Fruit fly (Drosophila melanogaster): ENCODE data around the gene CG8997.

The CG8997 gene

dm6 chr2L:13813604-13814178 is 31.4 kb downstream of the CG8997 start, which contains the start of gene Sos (continued):
- TF ChIP-seq CG7786 (GFP tag; optimal IDR thresholded peaks at IDR 0.05) (no peak), hbn (GFP tag; IDR thresholded peaks at IDR 0.05; ENCODE audit: partially characterized antibody) (no peak), danr (GFP tag; IDR thresholded peaks at IDR 0.05) (no peak), nerfin-1 (tag; optimal IDR thresholded peaks at IDR 0.05) (no peak), Fer3 (tag; optimal IDR thresholded peaks at IDR 0.05) (no peak), chif (GFP tag; optimal IDR thresholded peaks at IDR 0.05) (no peak), CG7839 (tag; optimal IDR thresholded peaks at IDR 0.05) (no peak), sima (GFP tag; optimal IDR thresholded peaks at IDR 0.05) (no peak), ewg (GFP tag; optimal IDR thresholded peaks at IDR 0.05) (no peak), bab2 (GFP tag; optimal IDR thresholded peaks at IDR 0.05) (no peak), CG1602 (GFP tag; optimal IDR thresholded peaks at IDR 0.05) (no peak), fu2 (GFP tag; optimal IDR thresholded peaks at IDR 0.05) (no peak), kay (GFP tag; optimal IDR thresholded peaks at IDR 0.05) (no peak), CG10321 (GFP tag; IDR thresholded peaks at IDR 0.05) (no peak), CG18011 (GFP tag; optimal IDR thresholded peaks at IDR 0.05) (no peak), Scr (GFP tag; IDR thresholded peaks at IDR 0.05; ENCODE audit: partially characterized antibody) (peak; percentile 27; the same call in 1 of the 2 replicates), CG10959 (GFP tag; IDR thresholded peaks at IDR 0.05) (no peak), so (GFP tag; IDR thresholded peaks at IDR 0.05) (no peak), Lhr (GFP tag; optimal IDR thresholded peaks at IDR 0.05) (peak; percentile 86), CG7745 (tag; optimal IDR thresholded peaks at IDR 0.05) (no peak), CG17359 (tag; optimal IDR thresholded peaks at IDR 0.05) (no peak), CG3163 (GFP tag; optimal IDR thresholded peaks at IDR 0.05) (no peak), Pdp1 (GFP tag; optimal IDR thresholded peaks at IDR 0.05) (peak in 1 of 2 experiments; percentile 17), CG8281 (tag; optimal IDR thresholded peaks at IDR 0.05) (no peak), inv (GFP tag; IDR thresholded peaks at IDR 0.05; ENCODE audit: partially characterized antibody) (no peak), mirr (GFP tag; optimal IDR thresholded peaks at IDR 0.05) (no peak), Gug (GFP tag; IDR thresholded peaks at IDR 0.05) (no peak), CG5953 (GFP tag; IDR thresholded peaks at IDR 0.05) (no peak), CG9932 (GFP tag; IDR thresholded peaks at IDR 0.05) (no peak), E2f2 (GFP tag; IDR thresholded peaks at IDR 0.05) (peak; percentile 92), CG34376 (GFP tag; optimal IDR thresholded peaks at IDR 0.05) (no peak), CG42726 (GFP tag; IDR thresholded peaks at IDR 0.05; ENCODE audit: partially characterized antibody) (no peak), CG8359 (GFP tag; optimal IDR thresholded peaks at IDR 0.05; ENCODE audit: borderline replicate concordance) (no peak), Med (GFP tag) (no peak), CG6175 (GFP tag; IDR thresholded peaks at IDR 0.05) (no peak), CG11456 (GFP tag; IDR thresholded peaks at IDR 0.05) (no peak), tgo (GFP tag; IDR thresholded peaks at IDR 0.05) (no peak), CG8478 (optimal IDR thresholded peaks at IDR 0.05) (no peak), twi (tag; optimal IDR thresholded peaks at IDR 0.05) (no peak), hkb (optimal IDR thresholded peaks at IDR 0.05) (no peak), hkb (GFP tag; IDR thresholded peaks at IDR 0.05) (no peak), sens (GFP tag) (no peak), CG13775 (GFP tag; optimal IDR thresholded peaks at IDR 0.05) (no peak), Lim3 (GFP tag; IDR thresholded peaks at IDR 0.05) (no peak), MESR4 (GFP tag; optimal IDR thresholded peaks at IDR 0.05) (peak; percentile 88), Hr51 (GFP tag; optimal IDR thresholded peaks at IDR 0.05) (no peak), ATbp (GFP tag; optimal IDR thresholded peaks at IDR 0.05) (no peak), exex (tag; optimal IDR thresholded peaks at IDR 0.05) (no peak), CG1529 (GFP tag; optimal IDR thresholded peaks at IDR 0.05) (no peak), Usf (GFP tag; optimal IDR thresholded peaks at IDR 0.05) (no peak), CG6654 (GFP tag; optimal IDR thresholded peaks at IDR 0.05) (no peak)
